Fruit fly (Drosophila melanogaster): Measurements from ENCODE around the gene COX5A.

Gene COX5A

dm6 chr3R:11859103-11859502 is 39.9 kb downstream of the COX5A start:
- TF ChIP-seq Myc (optimal IDR thresholded peaks at IDR 0.05) (no peak), h (optimal IDR thresholded peaks at IDR 0.05) (no peak), ttk (optimal IDR thresholded peaks at IDR 0.05) (no peak), psq (optimal IDR thresholded peaks at IDR 0.05) (no peak), Sin3A (optimal IDR thresholded peaks at IDR 0.05) (no peak), insv (optimal IDR thresholded peaks at IDR 0.05) (no peak)

- no peak for TF ChIP-seq Sin3A (optimal IDR thresholded peaks at IDR 0.05)
- no peak for TF ChIP-seq psq (optimal IDR thresholded peaks at IDR 0.05)
- no peak for TF ChIP-seq Myc (optimal IDR thresholded peaks at IDR 0.05)
- TF ChIP-seq insv (optimal IDR thresholded peaks at IDR 0.05) = no peak
- no peak for TF ChIP-seq h (optimal IDR thresholded peaks at IDR 0.05)
- no peak for TF ChIP-seq ttk (optimal IDR thresholded peaks at IDR 0.05)
These were observed 40.5 kb downstream of the COX5A start for dm6 chr3R:11859534-11860254.

- no peak for TF ChIP-seq Myc (optimal IDR thresholded peaks at IDR 0.05)
- no peak for TF ChIP-seq ttk (optimal IDR thresholded peaks at IDR 0.05)
- TF ChIP-seq insv (optimal IDR thresholded peaks at IDR 0.05) = no peak
- no peak for TF ChIP-seq h (optimal IDR thresholded peaks at IDR 0.05)
- TF ChIP-seq psq (optimal IDR thresholded peaks at IDR 0.05) = no peak
- TF ChIP-seq Sin3A (optimal IDR thresholded peaks at IDR 0.05) = no peak
These were observed 46.0 kb downstream of the COX5A start for dm6 chr3R:11865132-11865531.

- no peak for TF ChIP-seq Sin3A (optimal IDR thresholded peaks at IDR 0.05)
- TF ChIP-seq psq (optimal IDR thresholded peaks at IDR 0.05) = no peak
- TF ChIP-seq ttk (optimal IDR thresholded peaks at IDR 0.05) = no peak
- TF ChIP-seq insv (optimal IDR thresholded peaks at IDR 0.05) = no peak
- no peak for TF ChIP-seq h (optimal IDR thresholded peaks at IDR 0.05)
- TF ChIP-seq Myc (optimal IDR thresholded peaks at IDR 0.05) = no peak
These were observed 49.4 kb downstream of the COX5A start for dm6 chr3R:11868562-11868961.

dm6 chr3R:11869169-11869568 is 50.0 kb downstream of the COX5A start, which contains the start of gene CG6959:
Gene CG6959, minus strand, starts transcription at chr3R:11869460.
- TF ChIP-seq Sin3A (optimal IDR thresholded peaks at IDR 0.05) = no peak
- no peak for TF ChIP-seq Myc (optimal IDR thresholded peaks at IDR 0.05)
- TF ChIP-seq h (optimal IDR thresholded peaks at IDR 0.05) = no peak
- no peak for TF ChIP-seq psq (optimal IDR thresholded peaks at IDR 0.05)
- no peak for TF ChIP-seq insv (optimal IDR thresholded peaks at IDR 0.05)
- TF ChIP-seq ttk (optimal IDR thresholded peaks at IDR 0.05) = no peak

- TF ChIP-seq psq (optimal IDR thresholded peaks at IDR 0.05) = no peak
- no peak for TF ChIP-seq insv (optimal IDR thresholded peaks at IDR 0.05)
- TF ChIP-seq Myc (optimal IDR thresholded peaks at IDR 0.05) = no peak
- no peak for TF ChIP-seq Sin3A (optimal IDR thresholded peaks at IDR 0.05)
- TF ChIP-seq ttk (optimal IDR thresholded peaks at IDR 0.05) = no peak
- TF ChIP-seq h (optimal IDR thresholded peaks at IDR 0.05) = no peak
These were observed 50.5 kb downstream of the COX5A start for dm6 chr3R:11869675-11870074.

Measured in Kc167 (cell line).